Worm (Caenorhabditis elegans): Measurements from ENCODE around the gene srt-37.
"Not testable (repeated sequence)": the region's sequence is repeated elsewhere in the genome, so short reads cannot be mapped to it uniquely, and the experiment has no call there.

DNA sequence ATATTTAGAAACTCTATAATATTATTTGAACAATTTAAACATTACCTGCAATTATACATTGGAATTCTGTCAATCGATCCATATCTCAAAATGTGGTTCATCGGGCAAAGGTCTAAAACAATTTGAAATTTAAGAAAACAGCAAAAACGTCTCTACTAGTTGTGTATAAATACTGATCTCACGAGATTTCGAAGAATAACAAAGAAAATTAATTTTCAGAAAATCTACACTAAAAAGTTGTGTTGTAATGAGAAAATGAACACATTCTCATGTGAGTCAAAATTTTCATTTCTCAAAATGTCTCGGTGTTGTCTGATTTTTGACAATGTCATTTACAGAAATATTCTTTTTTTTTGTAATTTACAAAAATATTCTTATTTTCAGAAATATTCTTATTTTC, 13.4 kb downstream of the srt-37 start, which contains the start of gene srt-36:
- not testable (repeated sequence) for TF ChIP-seq pag-3 (tag; optimal IDR thresholded peaks at IDR 0.05; ENCODE audit: borderline replicate concordance); hlh-30 (tag; optimal IDR thresholded peaks at IDR 0.05; ENCODE audit: insufficient read depth); elt-2 (tag; optimal IDR thresholded peaks at IDR 0.05); ama-1 (optimal IDR thresholded peaks at IDR 0.05); pha-4 (tag; optimal IDR thresholded peaks at IDR 0.05); elt-4 (tag; optimal IDR thresholded peaks at IDR 0.05); C08G9.2 (tag; optimal IDR thresholded peaks at IDR 0.05); ref-2 (tag; optimal IDR thresholded peaks at IDR 0.05); sox-2 (GFP tag; IDR thresholded peaks at IDR 0.05); tbx-2 (tag; optimal IDR thresholded peaks at IDR 0.05)
